Fruit fly (Drosophila melanogaster): ENCODE results near the gene Dus4.
A peak's percentile ranks its signal among the peaks of the same experiment; 100 is the strongest.

Gene Dus4

DNA sequence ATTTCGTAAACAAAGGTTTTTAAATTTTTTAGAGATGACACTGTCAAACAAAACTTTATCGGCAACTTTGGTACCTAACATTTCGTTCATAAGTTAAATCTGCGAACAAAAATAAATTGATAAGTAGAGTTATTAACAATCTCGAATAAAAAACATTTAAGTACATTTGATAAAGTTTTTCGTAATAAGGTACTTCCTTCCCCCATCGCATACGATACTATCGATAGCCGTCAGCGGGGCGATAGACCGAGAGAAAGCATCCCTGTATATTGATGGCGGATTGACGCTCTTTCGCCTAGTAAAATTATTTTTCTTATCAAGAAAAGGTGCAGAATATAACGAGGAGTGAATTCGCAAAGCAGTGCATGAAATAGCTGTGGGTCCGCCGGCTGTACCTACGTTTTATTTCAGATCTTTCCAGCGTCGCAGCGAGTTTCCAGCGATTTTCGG, 18.0 kb upstream of the Dus4 start, which contains the start of the genes Ttc19 and Acn:
Gene Ttc19, minus strand, starts transcription at position 38 of the 450 bp plus-strand sequence.
Gene Acn, plus strand, starts transcription at position 245 of the 450 bp plus-strand sequence.
- TF ChIP-seq sr (GFP tag; IDR thresholded peaks at IDR 0.05), result 0 out of 3 replicates have a peak, but pooled peaks have one; percentile 17
- TF ChIP-seq mam (GFP tag; optimal IDR thresholded peaks at IDR 0.05), result peak; percentile 93
- TF ChIP-seq luna (GFP tag; optimal IDR thresholded peaks at IDR 0.05), result peak; percentile 64
- TF ChIP-seq fru (optimal IDR thresholded peaks at IDR 0.05), result no peak
- peak; percentile 90 for TF ChIP-seq Xbp1 (GFP tag; optimal IDR thresholded peaks at IDR 0.05)
- TF ChIP-seq ara (GFP tag; IDR thresholded peaks at IDR 0.05), result peak; percentile 82
- TF ChIP-seq CG4424 (GFP tag; optimal IDR thresholded peaks at IDR 0.05), result peak; percentile 87
- TF ChIP-seq CG12769 (tag; optimal IDR thresholded peaks at IDR 0.05), result no peak
- TF ChIP-seq CG14667 (GFP tag; IDR thresholded peaks at IDR 0.05), result peak; percentile 77
- peak; percentile 74 for TF ChIP-seq CG7271 (tag; optimal IDR thresholded peaks at IDR 0.05)
- TF ChIP-seq ewg (GFP tag; optimal IDR thresholded peaks at IDR 0.05), result peak; percentile 66
- TF ChIP-seq Trl (optimal IDR thresholded peaks at IDR 0.05), result no peak
- TF ChIP-seq Trl (GFP tag; optimal IDR thresholded peaks at IDR 0.05), result peak; percentile 92
- peak; percentile 91 for TF ChIP-seq CG17361 (GFP tag; IDR thresholded peaks at IDR 0.05)
- peak; percentile 61; the same call in 1 of the 3 replicates for TF ChIP-seq CG6175 (GFP tag; IDR thresholded peaks at IDR 0.05)
- peak; percentile 43 for TF ChIP-seq CG11723 (GFP tag; optimal IDR thresholded peaks at IDR 0.05)
- peak; percentile 71 for TF ChIP-seq Fer2 (tag; optimal IDR thresholded peaks at IDR 0.05)
- TF ChIP-seq Camta (GFP tag; optimal IDR thresholded peaks at IDR 0.05), result peak; percentile 89
- peak; percentile 81 for TF ChIP-seq Mad (GFP tag; optimal IDR thresholded peaks at IDR 0.05)
- TF ChIP-seq Dek (tag; optimal IDR thresholded peaks at IDR 0.05), result peak; percentile 82
- TF ChIP-seq zen (tag; optimal IDR thresholded peaks at IDR 0.05), result peak; percentile 83
- no peak for TF ChIP-seq CG1832 (GFP tag; optimal IDR thresholded peaks at IDR 0.05)
- peak; percentile 94 for TF ChIP-seq hbn (GFP tag; IDR thresholded peaks at IDR 0.05; ENCODE audit: partially characterized antibody)
- peak; percentile 73 for TF ChIP-seq CG16815 (GFP tag; optimal IDR thresholded peaks at IDR 0.05)
- TF ChIP-seq HmgZ (tag; optimal IDR thresholded peaks at IDR 0.05), result peak; percentile 82
- peak; percentile 91 for TF ChIP-seq nmo (GFP tag; optimal IDR thresholded peaks at IDR 0.05)
- TF ChIP-seq Med (GFP tag), result peak; percentile 97
- TF ChIP-seq CG1602 (GFP tag; optimal IDR thresholded peaks at IDR 0.05), result peak; percentile 83
- peak; percentile 93 for TF ChIP-seq CG2120 (GFP tag; optimal IDR thresholded peaks at IDR 0.05)
- TF ChIP-seq cg (GFP tag; optimal IDR thresholded peaks at IDR 0.05), result no peak
- no peak for TF ChIP-seq abd-A (tag; optimal IDR thresholded peaks at IDR 0.05)
- TF ChIP-seq unpg (GFP tag; optimal IDR thresholded peaks at IDR 0.05), result peak; percentile 81
- TF ChIP-seq Eip74EF (GFP tag; optimal IDR thresholded peaks at IDR 0.05), result no peak
- peak; percentile 68 for TF ChIP-seq ap (GFP tag; IDR thresholded peaks at IDR 0.05)
- TF ChIP-seq CG33557 (GFP tag; optimal IDR thresholded peaks at IDR 0.05), result peak; percentile 75
- TF ChIP-seq CG2116 (GFP tag; optimal IDR thresholded peaks at IDR 0.05), result peak; percentile 99
- TF ChIP-seq Hey (tag; optimal IDR thresholded peaks at IDR 0.05), result no peak
- peak; percentile 90 for TF ChIP-seq bab2 (GFP tag; optimal IDR thresholded peaks at IDR 0.05)
- TF ChIP-seq ato (GFP tag; IDR thresholded peaks at IDR 0.05; ENCODE audit: partially characterized antibody), result peak; percentile 88
- peak; percentile 71 for TF ChIP-seq CG12104 (GFP tag; optimal IDR thresholded peaks at IDR 0.05)
- peak; percentile 54 for TF ChIP-seq CrebB (tag; optimal IDR thresholded peaks at IDR 0.05)
- TF ChIP-seq trh (GFP tag; optimal IDR thresholded peaks at IDR 0.05), result peak; percentile 56
- peak; percentile 77 for TF ChIP-seq dysf (GFP tag; IDR thresholded peaks at IDR 0.05)
- TF ChIP-seq gro (GFP tag; optimal IDR thresholded peaks at IDR 0.05), result peak; percentile 91
- peak; percentile 60 for TF ChIP-seq CG3407 (GFP tag; optimal IDR thresholded peaks at IDR 0.05)
- TF ChIP-seq CG4282 (GFP tag; optimal IDR thresholded peaks at IDR 0.05), result peak; percentile 89
- peak; percentile 88 for TF ChIP-seq CG1647 (GFP tag; optimal IDR thresholded peaks at IDR 0.05)
- TF ChIP-seq Hr3 (GFP tag; optimal IDR thresholded peaks at IDR 0.05), result peak; percentile 81
- TF ChIP-seq CG7928 (GFP tag; optimal IDR thresholded peaks at IDR 0.05), result peak; percentile 49
- peak; percentile 76 for TF ChIP-seq CG1233 (GFP tag; optimal IDR thresholded peaks at IDR 0.05)
- peak; percentile 80 for TF ChIP-seq Fer3 (tag; optimal IDR thresholded peaks at IDR 0.05)

Measured in whole organism, embryonic.